Worm (Caenorhabditis elegans) whole organism, mixed stage, embryonic: ENCODE data around the gene lgg-3.
A peak's percentile ranks its signal among the peaks of the same experiment; 100 is the strongest.

Experiments
- M03D4.4 ChIP-seq: sonication (generic microtip); optimal IDR thresholded peaks from 2 replicates; lab custom pipeline; 2017; ENCODE audit warnings: mild to moderate bottlenecking, missing genetic modification characterization, missing compliant biosample characterization
- bed-3 ChIP-seq: fragments of 200-800 bp; sonication (Bioruptor generic); optimal IDR thresholded peaks from 3 replicates; lab custom pipeline; 2018; ENCODE audit warnings: mild to moderate bottlenecking, missing genetic modification characterization, moderate library complexity, missing compliant biosample characterization
- blmp-1 ChIP-seq: fragments of 150-350 bp; optimal IDR thresholded peaks from 2 replicates; lab custom pipeline; 2014; ENCODE audit warnings: missing biosample characterization, missing genetic modification characterization
- ceh-39 ChIP-seq: fragments of 150-350 bp; optimal IDR thresholded peaks from 2 replicates; lab custom pipeline; 2014; ENCODE audit warnings: missing biosample characterization, missing genetic modification characterization
- ceh-43 ChIP-seq: fragments of 200-800 bp; sonication (Bioruptor generic); optimal IDR thresholded peaks from 2 replicates; lab custom pipeline; 2018; ENCODE audit warnings: mild to moderate bottlenecking, missing genetic modification characterization, moderate library complexity, missing compliant biosample characterization
- ceh-83 ChIP-seq: fragments of 200-800 bp; sonication (Bioruptor generic); optimal IDR thresholded peaks from 2 replicates; lab custom pipeline; 2018; ENCODE audit warnings: mild to moderate bottlenecking, missing genetic modification characterization, missing compliant biosample characterization
- ces-1 ChIP-seq: fragments of 150-350 bp; optimal IDR thresholded peaks from 2 replicates; lab custom pipeline; 2014; ENCODE audit warnings: missing biosample characterization, missing genetic modification reagents, missing genetic modification characterization
- cnd-1 ChIP-seq: fragments of 200-800 bp; sonication (Bioruptor generic); optimal IDR thresholded peaks from 2 replicates; lab custom pipeline; 2018; ENCODE audit warnings: mild to moderate bottlenecking, missing genetic modification characterization, missing compliant biosample characterization
- drap-1 ChIP-seq: fragments of 200-800 bp; sonication (Bioruptor generic); optimal IDR thresholded peaks from 3 replicates; lab custom pipeline; 2018; ENCODE audit warnings: mild to moderate bottlenecking, missing genetic modification characterization, missing compliant biosample characterization
- elt-1 ChIP-seq: sonication (generic microtip); optimal IDR thresholded peaks from 2 replicates; lab custom pipeline; 2017; ENCODE audit warnings: missing genetic modification characterization, mild to moderate bottlenecking, missing compliant biosample characterization, antibody characterized with exemption, moderate library complexity, borderline replicate concordance; ENCODE audit not compliant: insufficient read depth
- elt-3 ChIP-seq: fragments of 150-350 bp; optimal IDR thresholded peaks from 2 replicates; lab custom pipeline; 2014; ENCODE audit warnings: missing biosample characterization, missing genetic modification characterization
- flh-1 ChIP-seq: fragments of 200-800 bp; sonication (Bioruptor generic); optimal IDR thresholded peaks from 2 replicates; lab custom pipeline; 2018; ENCODE audit warnings: mild to moderate bottlenecking, missing genetic modification characterization, moderate library complexity, missing compliant biosample characterization
- ham-2 ChIP-seq: fragments of 200-800 bp; sonication (Bioruptor generic); optimal IDR thresholded peaks from 2 replicates; lab custom pipeline; 2018; ENCODE audit warnings: mild to moderate bottlenecking, missing genetic modification characterization, missing compliant biosample characterization
- hlh-1 ChIP-seq: fragments of 150-350 bp; optimal IDR thresholded peaks from 2 replicates; lab custom pipeline; 2014; ENCODE audit warnings: missing biosample characterization, missing genetic modification reagents, missing genetic modification characterization
- lin-13 ChIP-seq: fragments of 150-350 bp; optimal IDR thresholded peaks from 2 replicates; lab custom pipeline; 2014; ENCODE audit warnings: missing biosample characterization, missing genetic modification characterization
- lin-32 ChIP-seq: fragments of 200-800 bp; sonication (Bioruptor generic); optimal IDR thresholded peaks from 2 replicates; lab custom pipeline; 2018; ENCODE audit warnings: mild to moderate bottlenecking, missing genetic modification characterization, missing compliant biosample characterization
- lsy-2 ChIP-seq: fragments of 150-350 bp; optimal IDR thresholded peaks from 2 replicates; lab custom pipeline; 2014; ENCODE audit warnings: missing biosample characterization, missing genetic modification characterization
- mab-5 ChIP-seq: fragments of 150-350 bp; optimal IDR thresholded peaks from 2 replicates; lab custom pipeline; 2014; ENCODE audit warnings: missing biosample characterization, missing genetic modification characterization
- mep-1 ChIP-seq: fragments of 150-350 bp; optimal IDR thresholded peaks from 2 replicates; lab custom pipeline; 2017; ENCODE audit warnings: missing biosample characterization, missing genetic modification reagents, missing genetic modification characterization, inconsistent platforms
- mls-2 ChIP-seq: sonication (generic microtip); optimal IDR thresholded peaks from 2 replicates; lab custom pipeline; 2016; ENCODE audit warnings: mild to moderate bottlenecking, missing genetic modification characterization, moderate library complexity, missing compliant biosample characterization
- nhr-12 ChIP-seq: fragments of 150-350 bp; optimal IDR thresholded peaks from 2 replicates; lab custom pipeline; 2014; ENCODE audit warnings: missing biosample characterization, missing genetic modification characterization
- nhr-2 ChIP-seq: fragments of 150-350 bp; optimal IDR thresholded peaks from 2 replicates; lab custom pipeline; 2014; ENCODE audit warnings: missing biosample characterization, missing genetic modification characterization
- nhr-237 ChIP-seq: fragments of 150-350 bp; optimal IDR thresholded peaks from 2 replicates; lab custom pipeline; 2014; ENCODE audit warnings: missing biosample characterization, missing genetic modification characterization
- nhr-28 ChIP-seq: fragments of 150-350 bp; optimal IDR thresholded peaks from 2 replicates; lab custom pipeline; 2014; ENCODE audit warnings: missing biosample characterization, missing genetic modification characterization
- nhr-76 ChIP-seq: sonication (generic microtip); optimal IDR thresholded peaks from 2 replicates; lab custom pipeline; 2017; ENCODE audit warnings: missing biosample characterization, missing genetic modification characterization
- pha-4 ChIP-seq: fragments of 150-350 bp; optimal IDR thresholded peaks from 2 replicates; lab custom pipeline; 2018; ENCODE audit warnings: missing biosample characterization, missing genetic modification reagents, missing genetic modification characterization
- sem-2 ChIP-seq: fragments of 200-800 bp; sonication (Bioruptor generic); optimal IDR thresholded peaks from 2 replicates; lab custom pipeline; 2018; ENCODE audit warnings: mild to moderate bottlenecking, missing genetic modification characterization, missing compliant biosample characterization
- snpc-4 ChIP-seq: fragments of 150-350 bp; optimal IDR thresholded peaks from 2 replicates; lab custom pipeline; 2014; ENCODE audit warnings: missing biosample characterization, missing genetic modification characterization
- sptf-1 ChIP-seq: sonication (generic microtip); optimal IDR thresholded peaks from 2 replicates; lab custom pipeline; 2017; ENCODE audit warnings: mild to moderate bottlenecking, missing genetic modification characterization, moderate library complexity, missing compliant biosample characterization
- tbx-8 ChIP-seq: fragments of 200-800 bp; sonication (Bioruptor generic); optimal IDR thresholded peaks from 2 replicates; lab custom pipeline; 2018; ENCODE audit warnings: mild to moderate bottlenecking, missing genetic modification characterization, moderate library complexity, missing compliant biosample characterization
- unc-120 ChIP-seq: sonication (generic microtip); optimal IDR thresholded peaks from 2 replicates; lab custom pipeline; 2017; ENCODE audit warnings: missing genetic modification characterization, missing compliant biosample characterization; ENCODE audit not compliant: poor library complexity, severe bottlenecking
- unc-39 ChIP-seq: fragments of 150-350 bp; optimal IDR thresholded peaks from 2 replicates; lab custom pipeline; 2014; ENCODE audit warnings: missing biosample characterization, missing genetic modification characterization
- unc-62 ChIP-seq: fragments of 150-350 bp; optimal IDR thresholded peaks from 2 replicates; lab custom pipeline; 2014; ENCODE audit warnings: missing biosample characterization, missing genetic modification reagents, missing genetic modification characterization
- zip-8 ChIP-seq: fragments of 150-350 bp; optimal IDR thresholded peaks from 2 replicates; lab custom pipeline; 2014; ENCODE audit warnings: missing biosample characterization, missing genetic modification characterization
- ztf-11 ChIP-seq: fragments of 150-350 bp; optimal IDR thresholded peaks from 2 replicates; lab custom pipeline; 2014; ENCODE audit warnings: missing biosample characterization, missing genetic modification characterization

Gene lgg-3

ce11 chrIII:5691826-5692225 is 6.0 kb downstream of the lgg-3 start:
- TF ChIP-seq nhr-12 (tag; lab: Kevin White, UChicago) = no peak
- no peak for TF ChIP-seq bed-3 (GFP tag; lab: Kevin White, UChicago)
- no peak for TF ChIP-seq ceh-43 (GFP tag; lab: Kevin White, UChicago)
- TF ChIP-seq ztf-11 (tag; lab: Kevin White, UChicago) = no peak
- TF ChIP-seq nhr-237 (tag; lab: Kevin White, UChicago) = no peak
- TF ChIP-seq cnd-1 (tag; lab: Kevin White, UChicago) = no peak
- no peak for TF ChIP-seq unc-62
- no peak for TF ChIP-seq mab-5
- no peak for TF ChIP-seq mls-2 (tag; lab: Kevin White, UChicago)
- no peak for TF ChIP-seq snpc-4 (tag; lab: Kevin White, UChicago)
- TF ChIP-seq nhr-2 = no peak
- TF ChIP-seq unc-120 = no peak
- no peak for TF ChIP-seq mep-1
- TF ChIP-seq unc-39 (tag; lab: Kevin White, UChicago) = no peak
- TF ChIP-seq lin-32 (GFP tag; lab: Kevin White, UChicago) = no peak
- no peak for TF ChIP-seq ham-2 (GFP tag; lab: Kevin White, UChicago)
- TF ChIP-seq lsy-2 = no peak
- TF ChIP-seq flh-1 (GFP tag; lab: Kevin White, UChicago) = no peak

ce11 chrIII:5688246-5688645 is 9.6 kb downstream of the lgg-3 start:
- TF ChIP-seq sem-2 (GFP tag; lab: Kevin White, UChicago) (no peak), pha-4 (tag; lab: Kevin White, UChicago) (peak; percentile 75), ces-1 (peak; percentile 27), lsy-2 (peak; percentile 33)

DNA sequence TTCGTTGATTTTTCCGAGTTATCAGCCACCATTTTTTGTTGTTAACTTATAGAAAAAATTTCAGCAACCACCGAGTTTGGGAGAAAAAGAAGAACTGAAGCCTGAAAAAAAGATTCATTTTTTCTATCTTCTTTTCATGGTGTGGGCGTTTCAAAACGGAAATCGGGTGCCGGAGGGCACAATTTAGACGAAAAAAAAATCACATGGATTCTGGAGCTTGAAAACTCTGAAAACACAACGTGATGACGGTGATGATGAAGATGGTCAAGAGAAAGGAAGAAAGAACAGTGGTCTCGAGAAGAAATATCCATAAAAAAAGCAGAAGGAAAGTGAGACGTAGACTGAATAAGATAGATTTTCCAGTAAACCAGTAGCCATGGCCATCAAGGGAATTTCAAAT is 13.8 kb downstream of the lgg-3 start, which contains the start of gene rcan-1:
TSS of gene rcan-1 (minus strand) at position 101 of the 400 bp plus-strand sequence.
- no peak for TF ChIP-seq elt-3 (tag; lab: Kevin White, UChicago)
- no peak for TF ChIP-seq unc-39 (tag; lab: Kevin White, UChicago)
- no peak for TF ChIP-seq sptf-1 (tag; lab: Kevin White, UChicago)
- TF ChIP-seq nhr-2 = no peak
- no peak for TF ChIP-seq ham-2 (GFP tag; lab: Kevin White, UChicago)
- TF ChIP-seq cnd-1 (tag; lab: Kevin White, UChicago) = no peak
- no peak for TF ChIP-seq elt-1 (tag; lab: Kevin White, UChicago)
- TF ChIP-seq hlh-1 (tag; lab: Kevin White, UChicago) = no peak
- TF ChIP-seq ztf-11 (tag; lab: Kevin White, UChicago) = no peak
- TF ChIP-seq tbx-8 (GFP tag; lab: Kevin White, UChicago) = no peak
- no peak for TF ChIP-seq unc-120
- TF ChIP-seq pha-4 (tag; lab: Kevin White, UChicago) = no peak
- TF ChIP-seq nhr-28 = no peak
- no peak for TF ChIP-seq mep-1
- TF ChIP-seq drap-1 (GFP tag; lab: Kevin White, UChicago) = no peak
- TF ChIP-seq flh-1 (GFP tag; lab: Kevin White, UChicago) = no peak
- TF ChIP-seq lsy-2 = no peak

DNA sequence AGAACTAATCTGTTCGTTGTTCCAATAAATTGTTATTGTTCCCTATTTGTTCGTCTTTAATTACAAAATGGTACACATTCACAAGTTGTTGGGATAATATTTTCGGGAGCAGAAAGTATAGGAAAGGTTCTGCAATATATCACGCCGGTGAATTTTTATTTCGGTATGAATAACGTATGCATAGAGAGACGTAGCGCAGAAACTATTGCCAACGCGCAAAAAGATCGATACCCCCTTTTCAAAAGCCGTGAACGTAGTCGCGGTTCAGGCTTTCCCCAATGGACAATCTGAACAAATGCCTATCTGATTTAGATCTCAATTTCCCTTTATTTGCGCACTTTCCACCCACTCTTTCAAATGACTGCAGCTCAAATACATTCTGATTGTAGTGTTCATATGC is 17.7 kb downstream of the lgg-3 start, which contains the start of gene pst-2:
TSS of gene pst-2 (plus strand) at position 293 of the 400 bp plus-strand sequence.
- TF ChIP-seq snpc-4 (tag; lab: Kevin White, UChicago) = no peak
- TF ChIP-seq M03D4.4 (tag; lab: Kevin White, UChicago) = no peak
- TF ChIP-seq nhr-28 = no peak
- TF ChIP-seq unc-39 (tag; lab: Kevin White, UChicago) = no peak

- TF ChIP-seq pha-4 (tag; lab: Kevin White, UChicago) (peak; percentile 99), ces-1 (peak; percentile 81), tbx-8 (GFP tag; lab: Kevin White, UChicago) (peak; percentile 55), nhr-28 (peak; percentile 24), M03D4.4 (tag; lab: Kevin White, UChicago) (peak; percentile 89), zip-8 (tag; lab: Kevin White, UChicago) (no peak), mep-1 (peak; percentile 100), nhr-12 (tag; lab: Kevin White, UChicago) (peak; percentile 90), unc-120 (peak; percentile 88), snpc-4 (tag; lab: Kevin White, UChicago) (no peak), cnd-1 (tag; lab: Kevin White, UChicago) (peak; percentile 45), bed-3 (GFP tag; lab: Kevin White, UChicago) (peak; percentile 26), nhr-237 (tag; lab: Kevin White, UChicago) (peak; percentile 98), ceh-43 (GFP tag; lab: Kevin White, UChicago) (peak; percentile 9), lsy-2 (peak; percentile 92), unc-39 (tag; lab: Kevin White, UChicago) (no peak), sem-2 (GFP tag; lab: Kevin White, UChicago) (peak; percentile 11), sptf-1 (tag; lab: Kevin White, UChicago) (peak; percentile 88), ham-2 (GFP tag; lab: Kevin White, UChicago) (peak; percentile 87), unc-62 (peak; percentile 85), hlh-1 (tag; lab: Kevin White, UChicago) (peak; percentile 66), nhr-2 (peak; percentile 54), ceh-83 (GFP tag; lab: Kevin White, UChicago) (peak; percentile 25), elt-3 (tag; lab: Kevin White, UChicago) (peak; percentile 55), mls-2 (tag; lab: Kevin White, UChicago) (peak; percentile 73), drap-1 (GFP tag; lab: Kevin White, UChicago) (peak; percentile 86), nhr-76 (tag; lab: Kevin White, UChicago) (no peak), flh-1 (GFP tag; lab: Kevin White, UChicago) (no peak), ceh-39 (tag; lab: Kevin White, UChicago) (peak; percentile 95), elt-1 (tag; lab: Kevin White, UChicago) (peak; percentile 53), lin-32 (GFP tag; lab: Kevin White, UChicago) (no peak), blmp-1 (tag; lab: Kevin White, UChicago) (no peak), lin-13 (tag; lab: Kevin White, UChicago) (peak; percentile 99), ztf-11 (tag; lab: Kevin White, UChicago) (peak; percentile 69), mab-5 (peak; percentile 60)
Observed at ce11 chrIII:5678935-5679334, 18.9 kb downstream of the lgg-3 start, which contains the start of the genes ska-3 and rps-12. ska-3 (minus strand) TSS chrIII:5679005. rps-12 (plus strand) TSS chrIII:5679298.
